Fruit fly (Drosophila melanogaster) whole organism, wandering third instar larva: ENCODE measurements around the gene CrzR.

Experiments used
- GATAd ChIP-seq: sonication (Bioruptor generic); optimal IDR thresholded peaks from 2 replicates; lab custom pipeline; 2016; ENCODE audit warnings: missing biosample characterization, missing genetic modification characterization
- Myc ChIP-seq: fragments of >200 bp; optimal IDR thresholded peaks from 2 replicates; lab custom pipeline; 2017
- ey ChIP-seq: fragments of 200-800 bp; sonication (Bioruptor generic); optimal IDR thresholded peaks from 2 replicates; lab custom pipeline; 2016; ENCODE audit warnings: missing biosample characterization, missing genetic modification characterization
- lola ChIP-seq: fragments of >200 bp; optimal IDR thresholded peaks from 2 replicates; lab custom pipeline; 2017; ENCODE audit warnings: missing biosample characterization, missing genetic modification characterization
- sv ChIP-seq: fragments of 200-800 bp; sonication (Bioruptor generic); optimal IDR thresholded peaks from 3 replicates; lab custom pipeline; 2016; ENCODE audit warnings: missing biosample characterization, missing genetic modification characterization

DNA sequence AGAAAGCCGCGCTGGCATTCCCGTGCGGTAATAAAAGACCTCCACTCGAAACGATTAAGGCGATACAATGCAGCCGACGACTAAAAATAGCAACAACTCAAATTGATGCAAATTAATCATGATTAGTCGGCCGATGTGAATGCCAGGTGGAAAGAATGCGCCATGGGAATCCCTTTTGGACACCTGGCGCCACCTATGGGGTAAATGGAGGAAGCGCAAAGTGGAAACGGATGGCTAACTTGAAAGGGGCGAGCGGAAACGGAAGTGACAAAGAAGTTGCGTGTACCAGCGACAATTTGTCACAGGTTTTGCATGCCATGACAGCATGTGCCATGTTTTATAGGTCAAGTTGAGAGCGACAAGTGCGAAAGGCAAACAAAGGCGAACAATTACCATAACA is 29.2 kb upstream of the CrzR start:
- TF ChIP-seq ey (GFP tag; lab: Kevin White, UChicago) (no peak), lola (GFP tag; lab: Kevin White, UChicago) (no peak), Myc (lab: Kevin White, UChicago) (no peak), GATAd (GFP tag; lab: Kevin White, UChicago) (no peak), sv (GFP tag; lab: Kevin White, UChicago) (no peak)
